Worm (Caenorhabditis elegans) whole organism, early embryonic: ENCODE measurements around the gene F36D4.1.

Experiments used
- ama-1 ChIP-seq: fragments of 150-350 bp; optimal IDR thresholded peaks from 2 replicates; lab custom pipeline; 2014
- tra-4 ChIP-seq: sonication (generic microtip); optimal IDR thresholded peaks from 2 replicates; lab custom pipeline; 2017; ENCODE audit warnings: missing genetic modification characterization, missing compliant biosample characterization

DNA sequence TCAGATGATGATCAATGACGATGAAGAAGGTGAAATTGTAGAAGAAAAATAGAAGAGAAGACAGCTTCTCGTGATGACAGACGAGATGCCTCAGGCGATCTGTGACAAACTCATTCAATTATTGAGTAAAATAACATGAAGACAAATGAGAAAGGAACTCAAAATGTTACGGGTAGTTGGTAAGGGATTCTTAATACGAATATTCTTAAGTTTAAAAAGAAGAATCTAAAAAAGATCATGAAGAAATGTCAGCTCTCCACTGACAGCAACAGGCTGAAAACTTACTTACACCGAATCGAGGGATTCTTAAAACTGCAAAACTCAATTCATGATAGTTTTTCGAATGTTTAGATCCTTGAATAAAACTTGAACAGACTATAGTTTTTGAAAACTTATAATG is 2.2 kb upstream of the F36D4.1 start, which contains the start of gene F36D4.4:
- TF ChIP-seq ama-1 (no peak), tra-4 (no peak)
